Worm (Caenorhabditis elegans): Measurements from ENCODE around the gene his-16.

- TF ChIP-seq tbp1 (GFP tag; optimal IDR thresholded peaks at IDR 0.05): no peak
- no peak for TF ChIP-seq T26A5.8 (tag; optimal IDR thresholded peaks at IDR 0.05)
- no peak for TF ChIP-seq egrh-3 (GFP tag; IDR thresholded peaks at IDR 0.05)
- no peak for TF ChIP-seq snpc-4 (GFP tag; optimal IDR thresholded peaks at IDR 0.05)
- peak in 2 of 4 experiments; percentile 59 to 65 for TF ChIP-seq snpc-4 (tag; optimal IDR thresholded peaks at IDR 0.05)
- TF ChIP-seq mcd-1 (GFP tag; IDR thresholded peaks at IDR 0.05): no peak
- TF ChIP-seq ekl-4 (GFP tag; IDR thresholded peaks at IDR 0.05): no peak
- no peak for TF ChIP-seq him-1 (tag; optimal IDR thresholded peaks at IDR 0.05)
- no peak for TF ChIP-seq unc-62 (GFP tag; optimal IDR thresholded peaks at IDR 0.05)
- TF ChIP-seq ama-1 (optimal IDR thresholded peaks at IDR 0.05): no peak
- no peak for TF ChIP-seq ama-1 (GFP tag; optimal IDR thresholded peaks at IDR 0.05)
- TF ChIP-seq dpl-1 (GFP tag; optimal IDR thresholded peaks at IDR 0.05): no peak
- TF ChIP-seq nfyb-1 (GFP tag; IDR thresholded peaks at IDR 0.05): no peak
- no peak for TF ChIP-seq ceh-27 (GFP tag; optimal IDR thresholded peaks at IDR 0.05)
- no peak for TF ChIP-seq lag-1 (GFP tag; IDR thresholded peaks at IDR 0.05)
- TF ChIP-seq let-607 (tag; optimal IDR thresholded peaks at IDR 0.05): no peak
Observed at ce11 chrII:13813413-13813812, 4.5 kb downstream of the his-16 start.

All from whole organism, young adult.